Worm (Caenorhabditis elegans) whole organism, L2 larva: ENCODE measurements around the gene mltn-9.

ENCODE experiments used
- C34F6.9 ChIP-seq: fragments of 150-350 bp; optimal IDR thresholded peaks from 2 replicates; lab custom pipeline; 2014; ENCODE audit warnings: missing biosample characterization, missing genetic modification characterization
- F13H6.1 ChIP-seq: sonication (generic microtip); optimal IDR thresholded peaks from 2 replicates; lab custom pipeline; 2016; ENCODE audit warnings: missing genetic modification characterization, missing compliant biosample characterization
- R02D3.7 ChIP-seq: fragments of 150-350 bp; optimal IDR thresholded peaks from 2 replicates; lab custom pipeline; 2014; ENCODE audit warnings: missing biosample characterization, missing genetic modification characterization
- aly-2 ChIP-seq: fragments of 150-350 bp; optimal IDR thresholded peaks from 2 replicates; lab custom pipeline; 2014; ENCODE audit warnings: missing biosample characterization, missing genetic modification characterization
- ama-1 ChIP-seq: fragments of 150-350 bp; optimal IDR thresholded peaks from 2 replicates; lab custom pipeline; 2018; ENCODE audit warnings: inconsistent platforms
- blmp-1 ChIP-seq: sonication (generic microtip); optimal IDR thresholded peaks from 2 replicates; lab custom pipeline; 2017; ENCODE audit warnings: missing genetic modification characterization, mild to moderate bottlenecking, missing compliant biosample characterization, antibody characterized with exemption, moderate library complexity; ENCODE audit not compliant: insufficient read depth
- ceh-16 ChIP-seq: fragments of 150-350 bp; optimal IDR thresholded peaks from 2 replicates; lab custom pipeline; 2014; ENCODE audit warnings: missing biosample characterization, missing genetic modification characterization
- ceh-82 ChIP-seq: fragments of 150-350 bp; optimal IDR thresholded peaks from 2 replicates; lab custom pipeline; 2014; ENCODE audit warnings: missing biosample characterization, missing genetic modification characterization
- crh-2 ChIP-seq: sonication (generic microtip); optimal IDR thresholded peaks from 2 replicates; lab custom pipeline; 2017; ENCODE audit warnings: missing biosample characterization, missing genetic modification characterization
- dmd-4 ChIP-seq: sonication (generic microtip); optimal IDR thresholded peaks from 2 replicates; lab custom pipeline; 2017; ENCODE audit warnings: missing biosample characterization, missing genetic modification characterization
- egl-27 ChIP-seq: sonication (generic microtip); optimal IDR thresholded peaks from 3 replicates; lab custom pipeline; 2017; ENCODE audit warnings: missing biosample characterization, missing genetic modification reagents, missing genetic modification characterization
- elt-3 ChIP-seq: sonication (generic microtip); optimal IDR thresholded peaks from 2 replicates; lab custom pipeline; 2017; ENCODE audit warnings: missing biosample characterization, missing genetic modification characterization
- gmeb-1 ChIP-seq: fragments of 150-350 bp; optimal IDR thresholded peaks from 2 replicates; lab custom pipeline; 2014; ENCODE audit warnings: missing biosample characterization, missing genetic modification characterization
- lin-13 ChIP-seq: fragments of 150-350 bp; optimal IDR thresholded peaks from 2 replicates; lab custom pipeline; 2014; ENCODE audit warnings: missing biosample characterization, missing genetic modification reagents, missing genetic modification characterization
- lin-39 ChIP-seq: fragments of 150-350 bp; optimal IDR thresholded peaks from 2 replicates; lab custom pipeline; 2014; ENCODE audit warnings: missing biosample characterization, missing genetic modification reagents, missing genetic modification characterization
- lsy-2 ChIP-seq, 2 experiments: fragments of 150-350 bp in 1 of 2; sonication (generic microtip) in 1 of 2; optimal IDR thresholded peaks; 2 replicates each; lab custom pipeline; 2014 to 2017; ENCODE audit warnings: missing biosample characterization in 2 of 2, missing genetic modification characterization in 2 of 2
- mbf-1 ChIP-seq: sonication (generic microtip); optimal IDR thresholded peaks from 2 replicates; lab custom pipeline; 2017; ENCODE audit warnings: missing biosample characterization, missing genetic modification characterization
- mdl-1 ChIP-seq, 2 experiments: fragments of 150-350 bp in 1 of 2; sonication (generic microtip) in 1 of 2; optimal IDR thresholded peaks; 2 replicates each; lab custom pipeline; 2017; ENCODE audit warnings: missing biosample characterization in 2 of 2, missing genetic modification characterization in 2 of 2
- nhr-10 ChIP-seq: sonication (generic microtip); optimal IDR thresholded peaks from 2 replicates; lab custom pipeline; 2017; ENCODE audit warnings: missing biosample characterization, missing genetic modification characterization
- nhr-11 ChIP-seq: fragments of 150-350 bp; optimal IDR thresholded peaks from 2 replicates; lab custom pipeline; 2014; ENCODE audit warnings: missing biosample characterization, missing genetic modification characterization
- nhr-12 ChIP-seq: fragments of 150-350 bp; optimal IDR thresholded peaks from 2 replicates; lab custom pipeline; 2014; ENCODE audit warnings: missing biosample characterization, missing genetic modification characterization
- nhr-21 ChIP-seq: fragments of 150-350 bp; optimal IDR thresholded peaks from 2 replicates; lab custom pipeline; 2014; ENCODE audit warnings: missing biosample characterization, missing genetic modification characterization
- nhr-23 ChIP-seq: fragments of 150-350 bp; optimal IDR thresholded peaks from 2 replicates; lab custom pipeline; 2014; ENCODE audit warnings: missing biosample characterization, missing genetic modification reagents, missing genetic modification characterization
- nhr-237 ChIP-seq: fragments of 150-350 bp; optimal IDR thresholded peaks from 2 replicates; lab custom pipeline; 2014; ENCODE audit warnings: missing biosample characterization, missing genetic modification characterization
- nhr-6 ChIP-seq: fragments of 150-350 bp; optimal IDR thresholded peaks from 2 replicates; lab custom pipeline; 2014; ENCODE audit warnings: missing biosample characterization, missing genetic modification characterization
- nhr-77 ChIP-seq: fragments of 150-350 bp; optimal IDR thresholded peaks from 2 replicates; lab custom pipeline; 2014; ENCODE audit warnings: missing biosample characterization, missing genetic modification characterization
- skn-1 ChIP-seq: sonication (generic microtip); optimal IDR thresholded peaks from 2 replicates; lab custom pipeline; 2017; ENCODE audit warnings: missing biosample characterization, missing genetic modification characterization
- sma-3 ChIP-seq: sonication (generic microtip); optimal IDR thresholded peaks from 2 replicates; lab custom pipeline; 2016; ENCODE audit warnings: missing genetic modification reagents, missing genetic modification characterization, missing compliant biosample characterization
- sma-9 ChIP-seq, 2 experiments: fragments of 150-350 bp in 1 of 2; sonication (generic microtip) in 1 of 2; optimal IDR thresholded peaks; 2 replicates each; lab custom pipeline; 2014 to 2016; ENCODE audit warnings: missing genetic modification characterization in 2 of 2, mild to moderate bottlenecking in 1 of 2, missing biosample characterization in 1 of 2, missing compliant biosample characterization in 1 of 2, missing genetic modification reagents in 1 of 2, moderate library complexity in 1 of 2
- unc-55 ChIP-seq: fragments of 150-350 bp; sonication (generic microtip); optimal IDR thresholded peaks from 3 replicates; lab custom pipeline; 2014; ENCODE audit warnings: missing biosample characterization, missing genetic modification reagents, missing genetic modification characterization
- unc-62 ChIP-seq: fragments of 150-350 bp; optimal IDR thresholded peaks from 2 replicates; lab custom pipeline; 2014; ENCODE audit warnings: missing biosample characterization, missing genetic modification reagents, missing genetic modification characterization
- zag-1 ChIP-seq: fragments of 150-350 bp; optimal IDR thresholded peaks from 2 replicates; lab custom pipeline; 2014; ENCODE audit warnings: missing biosample characterization, missing genetic modification characterization
- ztf-1 ChIP-seq: fragments of 200-800 bp; sonication (Bioruptor generic); conservative IDR thresholded peaks from 2 replicates; pipeline ENCODE4 v1.3.6; 2022; ENCODE audit warnings: missing genetic modification characterization, missing compliant biosample characterization
- ztf-11 ChIP-seq: sonication (generic microtip); optimal IDR thresholded peaks from 2 replicates; lab custom pipeline; 2017; ENCODE audit warnings: missing biosample characterization, missing genetic modification characterization
- ztf-4 ChIP-seq: fragments of 150-350 bp; optimal IDR thresholded peaks from 2 replicates; lab custom pipeline; 2014; ENCODE audit warnings: missing biosample characterization, missing genetic modification characterization

The mltn-9 gene

ce11 chrII:14618764-14619163, 2.9 kb downstream of the mltn-9 start:
- TF ChIP-seq lsy-2 (tag; optimal IDR thresholded peaks at IDR 0.05; lab: Kevin White, UChicago) (no peak), R02D3.7 (tag; lab: Kevin White, UChicago) (no peak), F13H6.1 (tag; lab: Kevin White, UChicago) (no peak), nhr-237 (tag; lab: Kevin White, UChicago) (no peak), sma-3 (peak; percentile 1), nhr-21 (tag; lab: Kevin White, UChicago) (peak; percentile 1)
- TF ChIP-seq, all 48 proteins: peak for 2

- TF ChIP-seq unc-55 (GFP tag; lab: Kevin White, UChicago) (no peak), sma-9 (GFP tag; optimal IDR thresholded peaks at IDR 0.05; lab: Kevin White, UChicago) (peak; percentile 28), sma-9 (tag; optimal IDR thresholded peaks at IDR 0.05; lab: Kevin White, UChicago) (no peak), nhr-10 (tag; lab: Kevin White, UChicago) (no peak), nhr-11 (tag; lab: Kevin White, UChicago) (no peak), nhr-6 (no peak), nhr-77 (tag; lab: Kevin White, UChicago) (no peak), sma-3 (no peak), nhr-237 (tag; lab: Kevin White, UChicago) (no peak), aly-2 (no peak), nhr-12 (no peak), skn-1 (tag; lab: Kevin White, UChicago) (no peak), nhr-21 (tag; lab: Kevin White, UChicago) (peak; percentile 40), unc-62 (GFP tag; lab: Kevin White, UChicago) (no peak), ztf-11 (tag; lab: Kevin White, UChicago) (no peak), elt-3 (tag; lab: Kevin White, UChicago) (no peak)
These were observed 4.0 kb downstream of the mltn-9 start for ce11 chrII:14619806-14620205.

- TF ChIP-seq C34F6.9 (tag; lab: Kevin White, UChicago) (no peak), ztf-4 (no peak), mbf-1 (tag; lab: Kevin White, UChicago) (no peak), F13H6.1 (tag; lab: Kevin White, UChicago) (no peak), dmd-4 (tag; lab: Kevin White, UChicago) (no peak), unc-62 (GFP tag; lab: Kevin White, UChicago) (no peak), nhr-77 (tag; lab: Kevin White, UChicago) (no peak), nhr-23 (tag; lab: Kevin White, UChicago) (no peak), mdl-1 (tag; optimal IDR thresholded peaks at IDR 0.05; lab: Kevin White, UChicago) (no peak), lin-39 (tag; lab: Kevin White, UChicago) (no peak), nhr-6 (no peak), blmp-1 (tag; lab: Kevin White, UChicago) (no peak), ceh-82 (no peak), ceh-16 (tag; lab: Kevin White, UChicago) (no peak), nhr-11 (tag; lab: Kevin White, UChicago) (no peak), lin-13 (GFP tag; lab: Kevin White, UChicago) (no peak)
These were observed 4.9 kb downstream of the mltn-9 start for ce11 chrII:14620730-14621129.

DNA sequence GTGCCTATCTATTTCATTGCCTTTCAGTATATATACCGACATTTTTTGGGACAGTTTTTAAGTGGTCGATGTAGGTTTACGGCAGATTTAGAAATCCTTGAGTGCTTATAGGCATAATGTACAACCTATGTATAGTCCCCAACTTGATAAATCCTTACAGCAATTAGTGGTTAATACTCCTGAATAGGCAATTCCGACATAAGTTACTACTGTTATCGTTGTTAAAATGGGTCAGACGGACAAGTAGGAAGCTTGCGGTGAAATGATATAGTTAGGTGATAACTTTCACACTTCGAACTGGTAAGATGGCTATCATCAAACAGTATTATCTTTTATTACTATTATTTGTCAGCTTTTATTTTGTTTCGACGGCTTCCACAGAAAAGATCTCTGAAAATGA, 6.9 kb downstream of the mltn-9 start, which contains the start of gene mltn-10:
Gene mltn-10 (plus strand): TSS at position 301 of the 400 bp plus-strand sequence.
- TF ChIP-seq zag-1 (tag; lab: Kevin White, UChicago): no peak
- TF ChIP-seq ztf-1 (GFP tag; lab: Robert Waterston, UW): no peak
- no peak for TF ChIP-seq ztf-11 (tag; lab: Kevin White, UChicago)
- TF ChIP-seq nhr-21 (tag; lab: Kevin White, UChicago): no peak
- TF ChIP-seq nhr-6: no peak
- no peak for TF ChIP-seq crh-2 (tag; lab: Kevin White, UChicago)
- no peak for TF ChIP-seq mbf-1 (tag; lab: Kevin White, UChicago)
- no peak for TF ChIP-seq nhr-77 (tag; lab: Kevin White, UChicago)
- no peak for TF ChIP-seq egl-27 (tag; lab: Kevin White, UChicago)
- TF ChIP-seq ztf-4: no peak
- no peak for TF ChIP-seq F13H6.1 (tag; lab: Kevin White, UChicago)
- TF ChIP-seq, all 48 proteins: peak for 0

ce11 chrII:14626883-14627282, 11.0 kb downstream of the mltn-9 start:
- TF ChIP-seq zag-1 (tag; lab: Kevin White, UChicago) (no peak), lin-13 (GFP tag; lab: Kevin White, UChicago) (no peak), blmp-1 (tag; lab: Kevin White, UChicago) (peak; percentile 52), nhr-6 (no peak), gmeb-1 (tag; lab: Kevin White, UChicago) (no peak), ama-1 (lab: Kevin White, UChicago) (no peak), ztf-11 (tag; lab: Kevin White, UChicago) (no peak), nhr-11 (tag; lab: Kevin White, UChicago) (no peak)
